Fruit fly (Drosophila melanogaster) whole organism, pupa: ENCODE measurements around the gene RASSF8.

Experiments
- CG10348 ChIP-seq: fragments of 200-800 bp; sonication (Bioruptor generic); IDR thresholded peaks from 2 replicates; pipeline ENCODE4 v1.3.6; 2022; ENCODE audit warnings: missing biosample characterization, missing genetic modification characterization
- CG12605 ChIP-seq: fragments of 200-800 bp; sonication (Bioruptor generic); IDR thresholded peaks from 2 replicates; pipeline ENCODE4 v1.3.6; 2022; ENCODE audit warnings: missing biosample characterization, missing genetic modification characterization
- CG13204 ChIP-seq: fragments of 200-800 bp; sonication (Bioruptor generic); optimal IDR thresholded peaks from 2 replicates; lab custom pipeline; 2018; ENCODE audit warnings: missing biosample characterization, mild to moderate bottlenecking, missing genetic modification characterization, moderate library complexity
- CG14655 ChIP-seq: fragments of 200-800 bp; sonication (Bioruptor generic); optimal IDR thresholded peaks from 3 replicates; lab custom pipeline; 2017; ENCODE audit warnings: mild to moderate bottlenecking, missing biosample characterization, missing genetic modification reagents, missing genetic modification characterization
- CG15710 ChIP-seq: fragments of 200-800 bp; sonication (Bioruptor generic); optimal IDR thresholded peaks from 2 replicates; lab custom pipeline; 2018; ENCODE audit warnings: missing biosample characterization, mild to moderate bottlenecking, missing genetic modification characterization, moderate library complexity
- CG17806 ChIP-seq: fragments of 200-800 bp; sonication (Bioruptor generic); optimal IDR thresholded peaks from 2 replicates; lab custom pipeline; 2018; ENCODE audit warnings: missing biosample characterization, mild to moderate bottlenecking, missing genetic modification characterization, moderate library complexity
- CG32121 ChIP-seq: fragments of 200-800 bp; sonication (Bioruptor generic); IDR thresholded peaks from 2 replicates; pipeline ENCODE4 v1.3.6; 2022; ENCODE audit warnings: missing biosample characterization, missing genetic modification characterization
- CG34367 ChIP-seq: fragments of 200-800 bp; sonication (Bioruptor generic); optimal IDR thresholded peaks from 2 replicates; lab custom pipeline; 2018; ENCODE audit warnings: missing biosample characterization, mild to moderate bottlenecking, missing genetic modification characterization
- CG4496 ChIP-seq: fragments of 200-800 bp; sonication (Bioruptor generic); IDR thresholded peaks from 3 replicates; pipeline ENCODE4 v1.3.6; 2022; ENCODE audit warnings: missing biosample characterization, missing genetic modification characterization
- CG8159 ChIP-seq: fragments of 200-800 bp; sonication (Bioruptor generic); optimal IDR thresholded peaks from 3 replicates; lab custom pipeline; 2018; ENCODE audit warnings: missing biosample characterization, mild to moderate bottlenecking, missing genetic modification characterization, moderate library complexity
- CG8301 ChIP-seq: fragments of 200-800 bp; sonication (Bioruptor generic); optimal IDR thresholded peaks from 2 replicates; lab custom pipeline; 2018; ENCODE audit warnings: missing biosample characterization, mild to moderate bottlenecking, missing genetic modification characterization
- CG9948 ChIP-seq: fragments of 200-800 bp; sonication (Bioruptor generic); optimal IDR thresholded peaks from 2 replicates; lab custom pipeline; 2018; ENCODE audit warnings: missing biosample characterization, mild to moderate bottlenecking, missing genetic modification characterization, moderate library complexity
- D1 ChIP-seq: fragments of 200-800 bp; sonication (Bioruptor generic); optimal IDR thresholded peaks from 2 replicates; lab custom pipeline; 2018; ENCODE audit warnings: missing biosample characterization, mild to moderate bottlenecking, missing genetic modification characterization, moderate library complexity
- EcR ChIP-seq: fragments of 200-800 bp; sonication (Bioruptor generic); optimal IDR thresholded peaks from 3 replicates; lab custom pipeline; 2019; ENCODE audit warnings: missing biosample characterization, missing genetic modification characterization, mild to moderate bottlenecking, moderate library complexity, missing genetic modification reagents
- Ets98B ChIP-seq: fragments of 200-800 bp; sonication (Bioruptor generic); IDR thresholded peaks from 2 replicates; pipeline ENCODE4 v1.3.6; 2022; ENCODE audit warnings: missing biosample characterization, missing genetic modification characterization
- Pif1A ChIP-seq: fragments of 200-800 bp; sonication (Bioruptor generic); optimal IDR thresholded peaks from 3 replicates; lab custom pipeline; 2016; ENCODE audit warnings: missing biosample characterization, missing genetic modification characterization
- Pif1B ChIP-seq: fragments of 200-800 bp; sonication (Bioruptor generic); optimal IDR thresholded peaks from 3 replicates; lab custom pipeline; 2016; ENCODE audit warnings: missing biosample characterization, missing genetic modification characterization
- Snoo ChIP-seq: fragments of 200-800 bp; sonication (Bioruptor generic); optimal IDR thresholded peaks from 3 replicates; lab custom pipeline; 2017; ENCODE audit warnings: missing biosample characterization, mild to moderate bottlenecking, missing genetic modification characterization, inconsistent platforms
- fd96Ca ChIP-seq: fragments of 200-800 bp; sonication (Bioruptor generic); IDR thresholded peaks from 3 replicates; pipeline ENCODE4 v1.3.6; 2022; ENCODE audit warnings: missing biosample characterization, missing genetic modification characterization
- gl ChIP-seq: fragments of 200-800 bp; sonication (Bioruptor generic); optimal IDR thresholded peaks from 2 replicates; lab custom pipeline; 2018; ENCODE audit warnings: missing biosample characterization, mild to moderate bottlenecking, missing genetic modification characterization
- rn ChIP-seq: fragments of 200-800 bp; sonication (Bioruptor generic); IDR thresholded peaks from 2 replicates; pipeline ENCODE4 v1.3.6; 2022; ENCODE audit warnings: missing biosample characterization, missing genetic modification characterization

Gene RASSF8

dm6 chr3R:25647577-25648257 lies 13.9 kb upstream of the RASSF8 start:
- TF ChIP-seq Ets98B (GFP tag; lab: Robert Waterston, UW) (peak; percentile 82), gl (tag; lab: Kevin White, UChicago) (peak; percentile 52), Snoo (tag; lab: Kevin White, UChicago) (peak; percentile 52), EcR (GFP tag; lab: Kevin White, UChicago) (no peak), CG32121 (GFP tag; lab: Robert Waterston, UW) (peak; percentile 84), CG17806 (tag; lab: Kevin White, UChicago) (peak; percentile 10), Pif1A (GFP tag; lab: Kevin White, UChicago) (peak; percentile 51), CG10348 (GFP tag; lab: Robert Waterston, UW) (no peak), Pif1B (GFP tag; lab: Kevin White, UChicago) (peak; percentile 19), CG15710 (tag; lab: Kevin White, UChicago) (peak; percentile 30), CG34367 (tag; lab: Kevin White, UChicago) (peak; percentile 33), CG14655 (GFP tag; lab: Kevin White, UChicago) (peak; percentile 58), CG9948 (tag; lab: Kevin White, UChicago) (no peak), fd96Ca (GFP tag; lab: Robert Waterston, UW) (peak; percentile 83), CG8301 (peak; percentile 22), CG13204 (peak; percentile 67), D1 (tag; lab: Kevin White, UChicago) (no peak), CG8159 (tag; lab: Kevin White, UChicago) (peak; percentile 33), rn (GFP tag; lab: Robert Waterston, UW) (peak; percentile 44; the same call in 1 of the 2 replicates), CG12605 (peak; percentile 85), CG4496 (GFP tag; lab: Robert Waterston, UW) (peak; percentile 77; the same call in 2 of the 3 replicates)

- TF ChIP-seq CG15710 (tag; lab: Kevin White, UChicago) (no peak), CG14655 (GFP tag; lab: Kevin White, UChicago) (peak; percentile 3)
Observed at dm6 chr3R:25648258-25648606, 13.4 kb upstream of the RASSF8 start.

- TF ChIP-seq gl (tag; lab: Kevin White, UChicago) (no peak), EcR (GFP tag; lab: Kevin White, UChicago) (no peak), Snoo (tag; lab: Kevin White, UChicago) (no peak), CG4496 (GFP tag; lab: Robert Waterston, UW) (no peak)
Observed at dm6 chr3R:25650417-25650816, 11.2 kb upstream of the RASSF8 start.

dm6 chr3R:25651414-25651813 lies 10.2 kb upstream of the RASSF8 start:
- TF ChIP-seq gl (tag; lab: Kevin White, UChicago) = no peak
- TF ChIP-seq CG32121 (GFP tag; lab: Robert Waterston, UW) = peak; percentile 63
- TF ChIP-seq Snoo (tag; lab: Kevin White, UChicago) = peak; percentile 34
- TF ChIP-seq rn (GFP tag; lab: Robert Waterston, UW) = peak; percentile 27; the same call in 1 of the 2 replicates
- TF ChIP-seq CG9948 (tag; lab: Kevin White, UChicago) = peak; percentile 35
- no peak for TF ChIP-seq D1 (tag; lab: Kevin White, UChicago)
- peak; percentile 64 for TF ChIP-seq CG8159 (tag; lab: Kevin White, UChicago)
- peak; percentile 60 for TF ChIP-seq CG14655 (GFP tag; lab: Kevin White, UChicago)
- TF ChIP-seq CG10348 (GFP tag; lab: Robert Waterston, UW) = no peak
- TF ChIP-seq CG8301 = peak; percentile 53
- TF ChIP-seq CG12605 = peak; percentile 70
- no peak for TF ChIP-seq Pif1A (GFP tag; lab: Kevin White, UChicago)
- TF ChIP-seq CG13204 = no peak
- TF ChIP-seq CG4496 (GFP tag; lab: Robert Waterston, UW) = peak; percentile 60; the same call in 2 of the 3 replicates
- TF ChIP-seq CG34367 (tag; lab: Kevin White, UChicago) = peak; percentile 20
- TF ChIP-seq Ets98B (GFP tag; lab: Robert Waterston, UW) = peak; percentile 35; the same call in 1 of the 2 replicates
- peak; percentile 68; the same call in 2 of the 3 replicates for TF ChIP-seq fd96Ca (GFP tag; lab: Robert Waterston, UW)
- TF ChIP-seq CG15710 (tag; lab: Kevin White, UChicago) = peak; percentile 41
- peak; percentile 59 for TF ChIP-seq Pif1B (GFP tag; lab: Kevin White, UChicago)
- TF ChIP-seq EcR (GFP tag; lab: Kevin White, UChicago) = no peak
- TF ChIP-seq CG17806 (tag; lab: Kevin White, UChicago) = peak; percentile 62

- TF ChIP-seq CG10348 (GFP tag; lab: Robert Waterston, UW) (no peak), Ets98B (GFP tag; lab: Robert Waterston, UW) (peak; percentile 32; the same call in 1 of the 2 replicates)
Observed at dm6 chr3R:25652066-25652720, 9.4 kb upstream of the RASSF8 start.
